Worm (Caenorhabditis elegans) whole organism, late embryonic: ENCODE measurements around the gene zipt-2.2.
A peak's percentile ranks its signal among the peaks of the same experiment; 100 is the strongest.

ENCODE experiments used
- C08G9.2 ChIP-seq: sonication (generic microtip); optimal IDR thresholded peaks from 2 replicates; lab custom pipeline; 2016; ENCODE audit warnings: mild to moderate bottlenecking, missing genetic modification characterization, moderate library complexity, missing compliant biosample characterization
- C38D4.7 ChIP-seq: fragments of 200-800 bp; sonication (Bioruptor generic); optimal IDR thresholded peaks from 2 replicates; lab custom pipeline; 2018; ENCODE audit warnings: mild to moderate bottlenecking, missing genetic modification characterization, moderate library complexity, missing compliant biosample characterization
- F13H6.1 ChIP-seq: sonication (generic microtip); optimal IDR thresholded peaks from 2 replicates; lab custom pipeline; 2016; ENCODE audit warnings: missing genetic modification characterization, missing compliant biosample characterization
- ahr-1 ChIP-seq: sonication (generic microtip); optimal IDR thresholded peaks from 2 replicates; lab custom pipeline; 2016; ENCODE audit warnings: missing genetic modification characterization, missing compliant biosample characterization
- ceh-19 ChIP-seq: fragments of 200-800 bp; sonication (Bioruptor generic); optimal IDR thresholded peaks from 2 replicates; lab custom pipeline; 2018; ENCODE audit warnings: mild to moderate bottlenecking, missing genetic modification characterization, missing compliant biosample characterization
- ceh-30 ChIP-seq: fragments of 150-350 bp; optimal IDR thresholded peaks from 2 replicates; lab custom pipeline; 2014; ENCODE audit warnings: missing biosample characterization, missing genetic modification characterization
- ceh-31 ChIP-seq: sonication (generic microtip); optimal IDR thresholded peaks from 2 replicates; lab custom pipeline; 2016; ENCODE audit warnings: missing genetic modification characterization, missing compliant biosample characterization
- ceh-45 ChIP-seq: fragments of 200-800 bp; sonication (Bioruptor generic); IDR thresholded peaks from 2 replicates; pipeline ENCODE4 v1.3.6; 2022; ENCODE audit warnings: missing genetic modification reagents, missing genetic modification characterization, missing compliant biosample characterization
- dve-1 ChIP-seq: sonication (generic microtip); optimal IDR thresholded peaks from 2 replicates; lab custom pipeline; 2017; ENCODE audit warnings: antibody characterized with exemption, mild to moderate bottlenecking, missing genetic modification characterization, missing compliant biosample characterization
- elt-2 ChIP-seq: sonication (generic microtip); optimal IDR thresholded peaks from 2 replicates; lab custom pipeline; 2016; ENCODE audit warnings: missing genetic modification reagents, missing genetic modification characterization, missing compliant biosample characterization
- elt-4 ChIP-seq: sonication (generic microtip); optimal IDR thresholded peaks from 2 replicates; lab custom pipeline; 2016; ENCODE audit warnings: missing genetic modification characterization, missing compliant biosample characterization
- fax-1 ChIP-seq: sonication (generic microtip); optimal IDR thresholded peaks from 2 replicates; lab custom pipeline; 2016; ENCODE audit warnings: missing genotype, missing genetic modification characterization, missing compliant biosample characterization
- fkh-10 ChIP-seq: fragments of 150-350 bp; optimal IDR thresholded peaks from 2 replicates; lab custom pipeline; 2014; ENCODE audit warnings: missing biosample characterization, missing genetic modification reagents, missing genetic modification characterization
- hlh-13 ChIP-seq: fragments of 200-800 bp; sonication (Bioruptor generic); optimal IDR thresholded peaks from 2 replicates; lab custom pipeline; 2018; ENCODE audit warnings: mild to moderate bottlenecking, missing genetic modification characterization, missing compliant biosample characterization
- hlh-6 ChIP-seq: sonication (generic microtip); optimal IDR thresholded peaks from 2 replicates; lab custom pipeline; 2016; ENCODE audit warnings: missing genotype, missing genetic modification characterization, missing compliant biosample characterization
- lim-6 ChIP-seq: sonication (generic microtip); optimal IDR thresholded peaks from 2 replicates; lab custom pipeline; 2016; ENCODE audit warnings: missing genetic modification characterization, missing compliant biosample characterization
- mec-3 ChIP-seq: sonication (generic microtip); optimal IDR thresholded peaks from 2 replicates; lab custom pipeline; 2016; ENCODE audit warnings: borderline replicate concordance, missing genetic modification characterization, missing compliant biosample characterization
- nfya-1 ChIP-seq: sonication (generic microtip); optimal IDR thresholded peaks from 2 replicates; lab custom pipeline; 2017; ENCODE audit warnings: missing genetic modification characterization, mild to moderate bottlenecking, missing compliant biosample characterization, antibody characterized with exemption, moderate library complexity
- nhr-11 ChIP-seq: fragments of 150-350 bp; optimal IDR thresholded peaks from 2 replicates; lab custom pipeline; 2014; ENCODE audit warnings: missing biosample characterization, missing genetic modification characterization
- nhr-232 ChIP-seq: sonication (generic microtip); optimal IDR thresholded peaks from 2 replicates; lab custom pipeline; 2016; ENCODE audit warnings: missing genetic modification characterization, missing compliant biosample characterization
- npax-4 ChIP-seq: sonication (generic microtip); optimal IDR thresholded peaks from 2 replicates; lab custom pipeline; 2016; ENCODE audit warnings: missing genetic modification characterization, missing compliant biosample characterization
- odd-2 ChIP-seq: sonication (generic microtip); optimal IDR thresholded peaks from 2 replicates; lab custom pipeline; 2017; ENCODE audit warnings: antibody characterized with exemption, mild to moderate bottlenecking, missing genetic modification characterization, missing compliant biosample characterization
- pag-3 ChIP-seq: sonication (generic microtip); optimal IDR thresholded peaks from 2 replicates; lab custom pipeline; 2016; ENCODE audit warnings: missing compliant biosample characterization, missing genetic modification characterization, borderline replicate concordance
- pax-1 ChIP-seq: fragments of 150-350 bp; optimal IDR thresholded peaks from 2 replicates; lab custom pipeline; 2014; ENCODE audit warnings: missing biosample characterization, missing genetic modification characterization
- pha-2 ChIP-seq: sonication (generic microtip); optimal IDR thresholded peaks from 2 replicates; lab custom pipeline; 2017; ENCODE audit warnings: mild to moderate bottlenecking, missing genetic modification characterization, missing compliant biosample characterization
- pros-1 ChIP-seq: fragments of 150-350 bp; optimal IDR thresholded peaks from 2 replicates; lab custom pipeline; 2014; ENCODE audit warnings: missing biosample characterization, missing genetic modification reagents, missing genetic modification characterization
- ttx-3 ChIP-seq: sonication (generic microtip); optimal IDR thresholded peaks from 2 replicates; lab custom pipeline; 2016; ENCODE audit warnings: missing genetic modification reagents, missing genetic modification characterization, missing compliant biosample characterization
- unc-3 ChIP-seq, 2 experiments: fragments of 200-800 bp in 1 of 2; sonication (Bioruptor generic) in 1 of 2; sonication (generic microtip) in 1 of 2; conservative IDR thresholded peaks in 1 of 2; optimal IDR thresholded peaks in 1 of 2; 2 replicates each; pipeline versions ENCODE4 v1.3.6 to Lab custom; 2016 to 2022; ENCODE audit warnings: missing compliant biosample characterization in 2 of 2, missing genetic modification characterization in 2 of 2, missing genetic modification reagents in 1 of 2
- unc-42 ChIP-seq: sonication (generic microtip); optimal IDR thresholded peaks from 2 replicates; lab custom pipeline; 2016; ENCODE audit warnings: missing genotype, missing genetic modification characterization, missing compliant biosample characterization
- unc-55 ChIP-seq: sonication (generic microtip); optimal IDR thresholded peaks from 2 replicates; lab custom pipeline; 2017; ENCODE audit warnings: missing biosample characterization, missing genetic modification reagents, missing genetic modification characterization
- zip-5 ChIP-seq: sonication (generic microtip); optimal IDR thresholded peaks from 2 replicates; lab custom pipeline; 2016; ENCODE audit warnings: missing genetic modification characterization, missing compliant biosample characterization
- ztf-16 ChIP-seq: sonication (generic microtip); optimal IDR thresholded peaks from 2 replicates; lab custom pipeline; 2017; ENCODE audit warnings: missing genetic modification characterization, missing compliant biosample characterization

zipt-2.2 gene

ce11 chrIV:4254989-4255582 lies 19.9 kb upstream of the zipt-2.2 start:
- no peak for TF ChIP-seq fkh-10
- TF ChIP-seq hlh-6: no peak
- TF ChIP-seq fax-1 (tag; lab: Kevin White, UChicago): no peak
- TF ChIP-seq zip-5 (tag; lab: Kevin White, UChicago): no peak
- no peak for TF ChIP-seq ttx-3 (tag; lab: Kevin White, UChicago)
- TF ChIP-seq pag-3 (tag; lab: Kevin White, UChicago): no peak
- no peak for TF ChIP-seq ceh-31 (tag; lab: Kevin White, UChicago)
- TF ChIP-seq mec-3 (tag; lab: Kevin White, UChicago): no peak
- no peak for TF ChIP-seq nfya-1
- TF ChIP-seq npax-4 (tag; lab: Kevin White, UChicago): no peak

- TF ChIP-seq hlh-6: no peak
- peak; percentile 43 for TF ChIP-seq pha-2 (tag; lab: Kevin White, UChicago)
- TF ChIP-seq ceh-45 (GFP tag; lab: Robert Waterston, UW): no peak
- TF ChIP-seq C08G9.2 (tag; lab: Kevin White, UChicago): no peak
- no peak for TF ChIP-seq F13H6.1 (tag; lab: Kevin White, UChicago)
- no peak for TF ChIP-seq ahr-1 (tag; lab: Kevin White, UChicago)
Observed at ce11 chrIV:4247770-4248169, 12.6 kb upstream of the zipt-2.2 start, which contains the start of gene ama-1. Gene ama-1 (plus strand): TSS chrIV:4248070.

- TF ChIP-seq pros-1 (tag; lab: Kevin White, UChicago): no peak
- TF ChIP-seq lim-6 (tag; lab: Kevin White, UChicago): no peak
- TF ChIP-seq nhr-232 (tag; lab: Kevin White, UChicago): no peak
- peak; percentile 22 for TF ChIP-seq unc-42 (tag; lab: Kevin White, UChicago)
- TF ChIP-seq mec-3 (tag; lab: Kevin White, UChicago): no peak
Observed at ce11 chrIV:4247334-4247733, 12.2 kb upstream of the zipt-2.2 start.

- TF ChIP-seq ztf-16 (no peak), unc-3 (GFP tag; conservative IDR thresholded peaks at IDR 0.05; lab: Robert Waterston, UW) (no peak), unc-3 (tag; optimal IDR thresholded peaks at IDR 0.05; lab: Kevin White, UChicago) (no peak), mec-3 (tag; lab: Kevin White, UChicago) (no peak), odd-2 (no peak), elt-2 (tag; lab: Kevin White, UChicago) (no peak), unc-55 (GFP tag; lab: Kevin White, UChicago) (no peak), ceh-19 (GFP tag; lab: Kevin White, UChicago) (no peak), nhr-11 (tag; lab: Kevin White, UChicago) (no peak), ceh-30 (tag; lab: Kevin White, UChicago) (no peak), pag-3 (tag; lab: Kevin White, UChicago) (no peak), C38D4.7 (GFP tag; lab: Kevin White, UChicago) (no peak)
Observed at ce11 chrIV:4246493-4246892, 11.3 kb upstream of the zipt-2.2 start, which contains the start of gene ttr-20. Gene ttr-20 (plus strand): TSS chrIV:4246793.

ce11 chrIV:4244510-4244909 lies 9.3 kb upstream of the zipt-2.2 start, which contains the start of gene col-34:
Gene col-34 (minus strand): TSS chrIV:4244610.
- TF ChIP-seq pha-2 (tag; lab: Kevin White, UChicago): no peak
- no peak for TF ChIP-seq elt-2 (tag; lab: Kevin White, UChicago)
- TF ChIP-seq unc-55 (GFP tag; lab: Kevin White, UChicago): no peak
- TF ChIP-seq pax-1 (tag; lab: Kevin White, UChicago): no peak
- no peak for TF ChIP-seq elt-4
- TF ChIP-seq hlh-13 (GFP tag; lab: Kevin White, UChicago): no peak
- no peak for TF ChIP-seq ceh-45 (GFP tag; lab: Robert Waterston, UW)
- no peak for TF ChIP-seq dve-1 (tag; lab: Kevin White, UChicago)
